Worm (Caenorhabditis elegans): ENCODE results near the gene acbp-5.

The acbp-5 gene

DNA sequence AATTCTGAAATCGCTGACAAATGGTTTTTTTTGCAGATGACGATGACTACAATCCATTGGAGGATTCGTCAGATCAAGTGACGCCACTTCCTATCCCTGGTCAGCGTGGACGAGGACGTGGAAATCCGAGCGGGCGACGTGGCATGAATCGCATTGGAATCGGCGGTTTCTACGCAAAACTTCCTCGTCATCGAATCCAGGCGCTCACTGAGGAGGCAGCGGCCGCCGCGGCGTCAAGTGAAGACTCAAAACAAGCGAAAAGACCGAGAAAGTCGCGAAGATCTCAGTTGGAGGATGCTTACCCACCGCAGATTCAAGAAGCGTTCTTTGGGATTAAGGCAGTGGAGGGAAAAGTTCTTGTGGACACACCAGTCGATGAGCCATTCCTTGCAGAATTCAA lies 7.1 kb upstream of the acbp-5 start:
- TF ChIP-seq elt-1 (tag; optimal IDR thresholded peaks at IDR 0.05; ENCODE audit: borderline replicate concordance, insufficient read depth) (no peak), cnd-1 (tag; optimal IDR thresholded peaks at IDR 0.05) (no peak), unc-62 (GFP tag; optimal IDR thresholded peaks at IDR 0.05) (no peak), ceh-39 (tag; optimal IDR thresholded peaks at IDR 0.05) (no peak), flh-1 (GFP tag; optimal IDR thresholded peaks at IDR 0.05) (no peak), tbx-8 (GFP tag; optimal IDR thresholded peaks at IDR 0.05) (no peak), M03D4.4 (tag; optimal IDR thresholded peaks at IDR 0.05) (no peak)

DNA sequence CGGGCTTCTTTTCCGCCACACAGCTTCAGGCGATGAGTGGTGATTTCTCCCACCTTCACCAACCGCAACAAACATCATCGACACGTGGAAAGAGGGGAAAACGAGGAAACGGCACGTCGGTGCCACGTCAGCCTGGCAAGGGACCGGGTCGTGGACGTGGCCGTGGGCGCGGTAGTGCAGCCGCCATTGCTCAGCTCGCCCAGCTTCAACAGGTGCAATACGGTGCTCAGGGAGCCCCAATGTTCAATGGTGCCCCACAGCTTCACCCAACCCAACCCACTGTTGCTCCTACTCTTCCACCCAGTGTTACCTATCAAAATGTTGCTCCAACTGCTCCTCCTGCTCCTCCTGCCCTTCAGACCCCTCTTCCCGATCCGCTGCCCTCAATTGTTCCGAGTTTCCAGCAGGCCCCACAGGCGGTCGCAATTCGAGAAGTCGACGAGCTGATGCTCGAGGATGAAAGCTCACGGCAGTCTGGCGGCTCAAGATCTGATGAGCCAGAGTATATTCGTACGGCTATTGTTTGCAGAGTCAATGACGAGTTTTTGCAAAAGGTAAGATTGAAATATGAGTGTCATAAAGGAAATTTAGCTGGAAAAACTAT lies 4.5 kb upstream of the acbp-5 start:
- TF ChIP-seq mep-1 (tag; optimal IDR thresholded peaks at IDR 0.05): no peak
- no peak for TF ChIP-seq pha-4 (tag; optimal IDR thresholded peaks at IDR 0.05)
- TF ChIP-seq nhr-76 (tag; optimal IDR thresholded peaks at IDR 0.05): no peak
- TF ChIP-seq M03D4.4 (tag; optimal IDR thresholded peaks at IDR 0.05): no peak
- no peak for TF ChIP-seq cnd-1 (tag; optimal IDR thresholded peaks at IDR 0.05)
- TF ChIP-seq drap-1 (GFP tag; optimal IDR thresholded peaks at IDR 0.05): peak; percentile 3

ce11 chrIII:13644279-13644678 lies 2.8 kb upstream of the acbp-5 start:
- TF ChIP-seq nhr-2 (tag; optimal IDR thresholded peaks at IDR 0.05) (no peak), unc-62 (GFP tag; optimal IDR thresholded peaks at IDR 0.05) (no peak), ceh-43 (GFP tag; optimal IDR thresholded peaks at IDR 0.05) (no peak), nhr-12 (tag; optimal IDR thresholded peaks at IDR 0.05) (no peak), cnd-1 (tag; optimal IDR thresholded peaks at IDR 0.05) (no peak), ceh-39 (tag; optimal IDR thresholded peaks at IDR 0.05) (no peak), mls-2 (tag; optimal IDR thresholded peaks at IDR 0.05) (no peak), tbx-8 (GFP tag; optimal IDR thresholded peaks at IDR 0.05) (no peak), lsy-2 (tag; optimal IDR thresholded peaks at IDR 0.05) (no peak), nhr-76 (tag; optimal IDR thresholded peaks at IDR 0.05) (no peak), hlh-1 (tag; optimal IDR thresholded peaks at IDR 0.05) (no peak), unc-39 (tag; optimal IDR thresholded peaks at IDR 0.05) (no peak), mab-5 (tag; optimal IDR thresholded peaks at IDR 0.05) (no peak), drap-1 (GFP tag; optimal IDR thresholded peaks at IDR 0.05) (no peak)

- TF ChIP-seq elt-3 (tag; optimal IDR thresholded peaks at IDR 0.05) (peak; percentile 83), mls-2 (tag; optimal IDR thresholded peaks at IDR 0.05) (peak; percentile 39), bed-3 (GFP tag; optimal IDR thresholded peaks at IDR 0.05) (peak; percentile 14), nhr-12 (tag; optimal IDR thresholded peaks at IDR 0.05) (no peak), nhr-2 (tag; optimal IDR thresholded peaks at IDR 0.05) (peak; percentile 76), lin-13 (tag; optimal IDR thresholded peaks at IDR 0.05) (peak; percentile 98), pha-4 (tag; optimal IDR thresholded peaks at IDR 0.05) (peak; percentile 99), hlh-1 (tag; optimal IDR thresholded peaks at IDR 0.05) (peak; percentile 83), cnd-1 (tag; optimal IDR thresholded peaks at IDR 0.05) (peak; percentile 85), unc-120 (tag; optimal IDR thresholded peaks at IDR 0.05; ENCODE audit: poor library complexity, severe bottlenecking) (peak; percentile 96), unc-39 (tag; optimal IDR thresholded peaks at IDR 0.05) (no peak), ceh-83 (GFP tag; optimal IDR thresholded peaks at IDR 0.05) (no peak), blmp-1 (tag; optimal IDR thresholded peaks at IDR 0.05) (peak; percentile 48), elt-1 (tag; optimal IDR thresholded peaks at IDR 0.05; ENCODE audit: borderline replicate concordance, insufficient read depth) (peak; percentile 7), flh-1 (GFP tag; optimal IDR thresholded peaks at IDR 0.05) (no peak), ztf-11 (tag; optimal IDR thresholded peaks at IDR 0.05) (peak; percentile 87), nhr-76 (tag; optimal IDR thresholded peaks at IDR 0.05) (peak; percentile 16), nhr-28 (tag; optimal IDR thresholded peaks at IDR 0.05) (peak; percentile 21), ceh-39 (tag; optimal IDR thresholded peaks at IDR 0.05) (peak; percentile 98), ces-1 (GFP tag; optimal IDR thresholded peaks at IDR 0.05) (peak; percentile 100), lsy-2 (tag; optimal IDR thresholded peaks at IDR 0.05) (peak; percentile 90), M03D4.4 (tag; optimal IDR thresholded peaks at IDR 0.05) (peak; percentile 62), nhr-237 (tag; optimal IDR thresholded peaks at IDR 0.05) (peak; percentile 98), mep-1 (tag; optimal IDR thresholded peaks at IDR 0.05) (peak; percentile 98), zip-8 (tag; optimal IDR thresholded peaks at IDR 0.05) (no peak), ceh-43 (GFP tag; optimal IDR thresholded peaks at IDR 0.05) (peak; percentile 2), sem-2 (GFP tag; optimal IDR thresholded peaks at IDR 0.05) (no peak), ham-2 (GFP tag; optimal IDR thresholded peaks at IDR 0.05) (peak; percentile 66), drap-1 (GFP tag; optimal IDR thresholded peaks at IDR 0.05) (peak; percentile 77), unc-62 (GFP tag; optimal IDR thresholded peaks at IDR 0.05) (peak; percentile 92), tbx-8 (GFP tag; optimal IDR thresholded peaks at IDR 0.05) (peak; percentile 70), snpc-4 (tag; optimal IDR thresholded peaks at IDR 0.05) (no peak), mab-5 (tag; optimal IDR thresholded peaks at IDR 0.05) (peak; percentile 78), sptf-1 (tag; optimal IDR thresholded peaks at IDR 0.05) (peak; percentile 89), lin-32 (GFP tag; optimal IDR thresholded peaks at IDR 0.05) (peak; percentile 13)
Measured at ce11 chrIII:13643534-13643933, 2.0 kb upstream of the acbp-5 start, which contains the start of the genes drr-2 and set-16. TSS of gene drr-2 (minus strand) at chrIII:13643570. TSS of gene set-16 (plus strand) at chrIII:13643916.

Measured in whole organism, mixed stage, embryonic.